Worm (Caenorhabditis elegans): ENCODE measurements around the gene eppl-1.

Gene eppl-1

DNA sequence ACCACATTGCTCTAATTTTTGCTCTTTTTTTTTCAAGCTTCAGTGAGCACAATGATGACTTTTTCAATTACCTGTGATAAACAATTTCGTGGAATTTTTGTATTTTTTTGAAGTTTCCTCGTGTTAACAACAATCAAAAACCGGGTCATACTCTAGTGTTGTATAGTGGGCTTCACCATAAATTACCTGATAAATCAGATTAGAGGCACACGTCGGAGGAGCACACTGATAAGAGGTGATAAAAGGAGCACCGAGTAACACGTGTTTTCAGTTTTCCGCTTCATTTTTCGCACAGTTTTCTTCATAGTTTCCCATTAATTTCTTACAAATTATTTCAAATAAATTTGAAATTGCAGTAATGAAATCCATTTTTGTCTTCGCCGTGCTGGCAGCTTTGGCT, 29.7 kb upstream of the eppl-1 start, which contains the start of gene spp-8:
Gene spp-8 (plus strand): TSS at position 357 of the 400 bp plus-strand sequence.
- TF ChIP-seq die-1 (tag; optimal IDR thresholded peaks at IDR 0.05) (no peak), aptf-3 (GFP tag; IDR thresholded peaks at IDR 0.05) (no peak), hmg-1.2 (GFP tag; IDR thresholded peaks at IDR 0.05) (no peak), ztf-18 (tag; optimal IDR thresholded peaks at IDR 0.05) (no peak), F49E8.2 (tag; optimal IDR thresholded peaks at IDR 0.05; ENCODE audit: insufficient read depth) (no peak), nhr-90 (tag; optimal IDR thresholded peaks at IDR 0.05) (peak; percentile 41), gei-17 (GFP tag; optimal IDR thresholded peaks at IDR 0.05) (no peak), tbp1 (GFP tag; optimal IDR thresholded peaks at IDR 0.05) (peak; percentile 1), atf-7 (tag; optimal IDR thresholded peaks at IDR 0.05) (peak; percentile 38), lin-26 (GFP tag; IDR thresholded peaks at IDR 0.05) (no peak), ets-4 (GFP tag; optimal IDR thresholded peaks at IDR 0.05) (peak; percentile 87), nhr-80 (tag; optimal IDR thresholded peaks at IDR 0.05) (peak; percentile 94), cebp-2 (GFP tag; IDR thresholded peaks at IDR 0.05) (no peak), dox-1 (GFP tag; IDR thresholded peaks at IDR 0.05) (0 out of 2 replicates have a peak, but pooled peaks have one; percentile 22), egl-44 (GFP tag; IDR thresholded peaks at IDR 0.05) (peak; percentile 39; the same call in 1 of the 2 replicates)

DNA sequence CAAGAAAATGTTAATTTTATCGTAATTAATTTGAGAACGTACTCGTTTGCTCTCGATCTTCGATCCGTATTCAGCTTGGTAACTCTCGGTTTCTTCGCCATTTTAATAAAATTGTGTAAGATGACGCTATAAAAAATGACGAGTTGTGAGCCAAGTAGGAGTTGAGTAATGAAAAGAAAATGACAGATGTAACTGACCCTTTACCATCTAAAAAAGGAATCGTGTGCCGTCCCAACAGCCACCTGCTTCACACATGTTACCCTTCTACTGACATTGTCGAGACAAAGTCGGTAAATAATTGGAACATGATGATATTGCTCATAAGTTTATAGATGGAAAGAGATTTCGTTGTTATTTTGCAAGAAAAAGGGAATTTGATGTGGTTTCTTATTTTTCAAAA, 27.8 kb upstream of the eppl-1 start, which contains the start of gene hlh-12:
Gene hlh-12 (minus strand): TSS at position 101 of the 400 bp plus-strand sequence.
- TF ChIP-seq hrde-1 (tag; optimal IDR thresholded peaks at IDR 0.05; ENCODE audit: borderline replicate concordance) (no peak), C06A6.2 (GFP tag; conservative IDR thresholded peaks at IDR 0.05) (no peak), nhr-179 (tag; optimal IDR thresholded peaks at IDR 0.05) (no peak), ztf-18 (tag; optimal IDR thresholded peaks at IDR 0.05) (no peak), lir-1 (GFP tag; conservative IDR thresholded peaks at IDR 0.05) (no peak), D2030.7 (GFP tag; IDR thresholded peaks at IDR 0.05) (no peak), zim-3 (tag; optimal IDR thresholded peaks at IDR 0.05) (no peak), Y67H2A.10 (GFP tag; conservative IDR thresholded peaks at IDR 0.05) (no peak), nhr-120 (GFP tag; IDR thresholded peaks at IDR 0.05) (no peak), ztf-26 (tag; optimal IDR thresholded peaks at IDR 0.05) (no peak), B0336.3 (GFP tag; IDR thresholded peaks at IDR 0.05) (no peak), F39B2.1 (GFP tag; IDR thresholded peaks at IDR 0.05) (no peak), B0019.2 (GFP tag; conservative IDR thresholded peaks at IDR 0.05) (no peak), mel-28 (tag; optimal IDR thresholded peaks at IDR 0.05; ENCODE audit: borderline replicate concordance) (no peak), rec-8 (tag; optimal IDR thresholded peaks at IDR 0.05) (no peak)

DNA sequence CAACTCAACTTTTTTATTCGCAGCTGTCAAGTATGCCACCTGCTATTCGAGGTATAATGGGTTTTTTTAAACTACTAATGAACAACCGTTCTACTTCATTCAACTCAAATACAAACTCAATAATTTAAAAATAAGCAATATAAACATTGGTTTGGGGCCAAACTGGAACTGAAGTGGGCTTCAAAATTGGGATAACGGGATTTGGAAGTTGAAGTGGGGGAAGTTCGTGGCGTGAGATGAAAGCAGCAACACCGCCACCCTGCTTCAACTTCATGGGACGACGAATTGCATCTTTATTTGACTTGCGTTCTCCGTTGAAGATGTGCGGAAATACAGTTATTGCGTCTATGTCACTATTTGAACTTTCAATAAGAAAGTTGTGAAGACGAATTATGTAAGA, 27.0 kb upstream of the eppl-1 start:
- no peak for TF ChIP-seq pbrm-1 (GFP tag; IDR thresholded peaks at IDR 0.05)
- peak; percentile 41 for TF ChIP-seq B0336.3 (GFP tag; IDR thresholded peaks at IDR 0.05)
- no peak for TF ChIP-seq mel-28 (tag; optimal IDR thresholded peaks at IDR 0.05; ENCODE audit: borderline replicate concordance)
- 0 out of 2 replicates have a peak, but pooled peaks have one; percentile 35 for TF ChIP-seq Y53G8AR.9 (GFP tag; conservative IDR thresholded peaks at IDR 0.05)
- TF ChIP-seq atf-7 (tag; optimal IDR thresholded peaks at IDR 0.05) = peak; percentile 20
- TF ChIP-seq ztf-22 (GFP tag; optimal IDR thresholded peaks at IDR 0.05) = no peak
- TF ChIP-seq mes-4 (tag; optimal IDR thresholded peaks at IDR 0.05) = no peak
- 0 out of 2 replicates have a peak, but pooled peaks have one; percentile 27 for TF ChIP-seq nfyb-1 (GFP tag; IDR thresholded peaks at IDR 0.05)
- peak; percentile 21 for TF ChIP-seq repo-1 (tag; optimal IDR thresholded peaks at IDR 0.05)
- no peak for TF ChIP-seq F37B4.10 (GFP tag; IDR thresholded peaks at IDR 0.05)
- no peak for TF ChIP-seq cebp-1 (GFP tag; IDR thresholded peaks at IDR 0.05)
- peak; percentile 0 for TF ChIP-seq cebp-1 (tag; optimal IDR thresholded peaks at IDR 0.05)
- TF ChIP-seq nfya-1 (tag; optimal IDR thresholded peaks at IDR 0.05; ENCODE audit: borderline replicate concordance, insufficient read depth) = no peak

Measured in whole organism, young adult.